Fruit fly (Drosophila melanogaster) whole organism, adult: ENCODE results near the gene CG12479.

Experiments used
- CG11617 ChIP-seq: fragments of 200-800 bp; sonication (Bioruptor generic); optimal IDR thresholded peaks from 2 replicates; lab custom pipeline; 2017; ENCODE audit warnings: mild to moderate bottlenecking, missing biosample characterization, missing genetic modification reagents, missing genetic modification characterization
- CG12768 ChIP-seq: fragments of 200-800 bp; sonication (Bioruptor generic); optimal IDR thresholded peaks from 2 replicates; lab custom pipeline; 2017; ENCODE audit warnings: missing biosample characterization, missing genetic modification characterization, mild to moderate bottlenecking, moderate library complexity, missing genetic modification reagents
- CG14711 ChIP-seq: fragments of 200-800 bp; sonication (Bioruptor generic); optimal IDR thresholded peaks from 2 replicates; lab custom pipeline; 2018; ENCODE audit warnings: missing biosample characterization, mild to moderate bottlenecking, missing genetic modification characterization, moderate library complexity
- CG1620 ChIP-seq: fragments of 200-800 bp; sonication (Bioruptor generic); optimal IDR thresholded peaks from 2 replicates; lab custom pipeline; 2016; ENCODE audit warnings: missing biosample characterization, missing genetic modification characterization
- CG33017 ChIP-seq: fragments of 200-800 bp; sonication (Bioruptor generic); optimal IDR thresholded peaks from 2 replicates; lab custom pipeline; 2018; ENCODE audit warnings: missing biosample characterization, mild to moderate bottlenecking, missing genetic modification characterization, moderate library complexity
- CG5204 ChIP-seq: fragments of 200-800 bp; sonication (Bioruptor generic); optimal IDR thresholded peaks from 2 replicates; lab custom pipeline; 2016; ENCODE audit warnings: missing biosample characterization, missing genetic modification characterization
- CG7045 ChIP-seq: fragments of 200-800 bp; sonication (Bioruptor generic); optimal IDR thresholded peaks from 2 replicates; lab custom pipeline; 2017; ENCODE audit warnings: missing biosample characterization, mild to moderate bottlenecking, missing genetic modification characterization
- CG7101 ChIP-seq: fragments of 200-800 bp; sonication (Bioruptor generic); optimal IDR thresholded peaks from 2 replicates; lab custom pipeline; 2018; ENCODE audit warnings: missing biosample characterization, mild to moderate bottlenecking, missing genetic modification characterization, moderate library complexity
- Clk ChIP-seq: fragments of 200-800 bp; sonication (Bioruptor generic); optimal IDR thresholded peaks from 2 replicates; lab custom pipeline; 2017; ENCODE audit warnings: missing biosample characterization, missing genetic modification characterization
- Crg-1 ChIP-seq: fragments of 200-800 bp; sonication (Bioruptor generic); optimal IDR thresholded peaks from 2 replicates; lab custom pipeline; 2016; ENCODE audit warnings: missing biosample characterization, missing genetic modification characterization
- Hr96 ChIP-seq: fragments of 200-800 bp; sonication (Bioruptor generic); optimal IDR thresholded peaks from 2 replicates; lab custom pipeline; 2016; ENCODE audit warnings: missing biosample characterization, missing genetic modification characterization
- Mnt ChIP-seq: fragments of 200-800 bp; sonication (Bioruptor generic); optimal IDR thresholded peaks from 2 replicates; lab custom pipeline; 2016; ENCODE audit warnings: missing biosample characterization, mild to moderate bottlenecking, missing genetic modification characterization
- bab1 ChIP-seq: fragments of 200-800 bp; sonication (Bioruptor generic); optimal IDR thresholded peaks from 3 replicates; lab custom pipeline; 2019; ENCODE audit warnings: missing biosample characterization, mild to moderate bottlenecking, missing genetic modification characterization, moderate library complexity
- cic ChIP-seq: fragments of 200-800 bp; sonication (Bioruptor generic); optimal IDR thresholded peaks from 2 replicates; lab custom pipeline; 2017; ENCODE audit warnings: missing biosample characterization, mild to moderate bottlenecking, missing genetic modification characterization, moderate library complexity
- cnc ChIP-seq, 2 experiments: fragments of >200 bp; optimal IDR thresholded peaks; 2 replicates each; lab custom pipeline; 2017
- kay ChIP-seq: fragments of 200-800 bp; sonication (Bioruptor generic); peaks from one replicate; lab custom pipeline; 2016; ENCODE audit warnings: missing biosample characterization, missing genetic modification characterization, borderline replicate concordance
- ovo ChIP-seq: fragments of 200-800 bp; sonication (Bioruptor generic); optimal IDR thresholded peaks from 2 replicates; lab custom pipeline; 2016; ENCODE audit warnings: missing biosample characterization, missing genetic modification characterization
- pad ChIP-seq: fragments of 200-800 bp; sonication (Bioruptor generic); optimal IDR thresholded peaks from 3 replicates; lab custom pipeline; 2017; ENCODE audit warnings: missing biosample characterization, missing genetic modification characterization, mild to moderate bottlenecking, moderate library complexity, missing genetic modification reagents
- tj ChIP-seq: fragments of 200-800 bp; sonication (Bioruptor generic); optimal IDR thresholded peaks from 3 replicates; lab custom pipeline; 2017; ENCODE audit warnings: missing biosample characterization, mild to moderate bottlenecking, missing genetic modification characterization, moderate library complexity
- toe ChIP-seq: fragments of 200-800 bp; sonication (Bioruptor generic); optimal IDR thresholded peaks from 2 replicates; lab custom pipeline; 2016; ENCODE audit warnings: missing biosample characterization, missing genetic modification characterization

CG12479 gene

dm6 chrX:14172524-14172923 is 20.7 kb upstream of the CG12479 start, which contains the start of gene betaNACtes1:
Gene betaNACtes1, minus strand, starts transcription at chrX:14172624.
- TF ChIP-seq pad, result no peak
- no peak for TF ChIP-seq CG5204
- no peak for TF ChIP-seq CG11617 (GFP tag; lab: Kevin White, UChicago)
- TF ChIP-seq toe (GFP tag; lab: Kevin White, UChicago), result no peak
- no peak for TF ChIP-seq CG7101 (tag; lab: Kevin White, UChicago)
- TF ChIP-seq CG1620 (GFP tag; lab: Kevin White, UChicago), result no peak
- no peak for TF ChIP-seq Clk
- no peak for TF ChIP-seq CG12768
- no peak for TF ChIP-seq ovo (GFP tag; lab: Kevin White, UChicago)
- no peak for TF ChIP-seq CG7045 (GFP tag; lab: Kevin White, UChicago)
- TF ChIP-seq Hr96, result no peak
- TF ChIP-seq kay (GFP tag; lab: Kevin White, UChicago), result no peak
- no peak for TF ChIP-seq Mnt (GFP tag; lab: Kevin White, UChicago)
- no peak for TF ChIP-seq CG33017
- TF ChIP-seq CG14711, result no peak
- no peak for TF ChIP-seq bab1
- TF ChIP-seq tj (GFP tag; lab: Kevin White, UChicago), result no peak

DNA sequence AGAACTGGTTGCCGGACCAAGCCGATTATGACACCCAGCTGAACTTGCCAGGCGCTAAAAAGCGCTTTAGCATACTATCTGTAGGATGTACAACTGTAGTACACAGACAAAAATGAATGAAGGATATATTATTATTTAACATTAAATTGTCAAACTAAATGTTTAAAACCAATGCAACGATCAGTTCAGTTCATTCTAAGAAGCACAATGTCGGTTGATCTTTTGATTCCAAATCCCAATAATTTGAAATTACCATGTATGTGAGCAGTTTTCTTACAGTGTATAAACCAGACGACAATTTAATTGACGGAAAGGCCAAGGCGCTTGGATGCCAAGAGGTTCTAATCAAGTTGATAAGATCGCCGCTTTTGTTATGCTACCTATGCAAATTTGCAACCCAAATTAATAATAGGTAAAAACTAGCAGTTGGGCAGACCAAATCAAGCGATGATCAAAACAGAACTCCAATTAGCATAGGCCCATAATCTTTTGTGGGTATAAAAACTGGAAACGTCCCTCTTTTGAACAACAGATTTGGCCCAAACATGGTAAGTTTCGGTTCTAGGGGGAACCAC is 17.3 kb upstream of the CG12479 start, which contains the start of gene CG12480:
CG12480 (plus strand) TSS at position 525 of the 575 bp plus-strand sequence.
- TF ChIP-seq bab1, result no peak
- no peak for TF ChIP-seq CG33017
- TF ChIP-seq CG1620 (GFP tag; lab: Kevin White, UChicago), result no peak
- no peak for TF ChIP-seq cnc (optimal IDR thresholded peaks at IDR 0.05; lab: Kevin White, UChicago)
- TF ChIP-seq kay (GFP tag; lab: Kevin White, UChicago), result no peak
- TF ChIP-seq CG7101 (tag; lab: Kevin White, UChicago), result no peak
- no peak for TF ChIP-seq ovo (GFP tag; lab: Kevin White, UChicago)
- TF ChIP-seq Mnt (GFP tag; lab: Kevin White, UChicago), result no peak

DNA sequence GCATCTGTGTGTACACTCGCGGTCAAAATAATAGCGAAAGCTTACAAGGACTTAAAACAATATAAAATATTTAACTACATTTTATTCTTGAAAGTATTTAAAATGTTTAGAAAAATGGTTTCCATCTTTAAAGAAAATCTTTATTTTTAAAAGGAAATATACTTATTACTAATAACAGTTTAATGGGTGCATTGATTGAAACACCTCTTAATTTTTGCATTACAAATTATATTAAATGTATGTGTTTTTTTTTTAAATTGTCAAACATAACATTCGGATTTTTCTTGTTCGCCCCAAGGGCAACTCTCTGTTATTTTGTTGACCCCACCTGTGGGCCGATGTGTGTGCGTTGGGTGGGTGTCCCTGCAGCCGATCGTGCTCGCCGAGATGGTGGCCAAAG is 1.9 kb upstream of the CG12479 start:
- TF ChIP-seq CG1620 (GFP tag; lab: Kevin White, UChicago) (no peak), cic (GFP tag; lab: Kevin White, UChicago) (no peak), CG14711 (no peak), CG5204 (no peak), CG7101 (tag; lab: Kevin White, UChicago) (no peak), pad (no peak), Crg-1 (GFP tag; lab: Kevin White, UChicago) (no peak), Hr96 (no peak), CG7045 (GFP tag; lab: Kevin White, UChicago) (no peak), CG12768 (no peak), cnc (optimal IDR thresholded peaks at IDR 0.05; lab: Kevin White, UChicago) (no peak)

dm6 chrX:14149312-14149711 is 2.5 kb downstream of the CG12479 start:
- no peak for TF ChIP-seq pad

dm6 chrX:14148171-14148570 is 3.6 kb downstream of the CG12479 start:
- TF ChIP-seq CG12768 (no peak), CG7101 (tag; lab: Kevin White, UChicago) (no peak), CG33017 (no peak), CG1620 (GFP tag; lab: Kevin White, UChicago) (no peak), cnc (optimal IDR thresholded peaks at IDR 0.05; lab: Kevin White, UChicago) (no peak), Hr96 (no peak), bab1 (no peak), CG11617 (GFP tag; lab: Kevin White, UChicago) (no peak), toe (GFP tag; lab: Kevin White, UChicago) (no peak), Crg-1 (GFP tag; lab: Kevin White, UChicago) (no peak)

DNA sequence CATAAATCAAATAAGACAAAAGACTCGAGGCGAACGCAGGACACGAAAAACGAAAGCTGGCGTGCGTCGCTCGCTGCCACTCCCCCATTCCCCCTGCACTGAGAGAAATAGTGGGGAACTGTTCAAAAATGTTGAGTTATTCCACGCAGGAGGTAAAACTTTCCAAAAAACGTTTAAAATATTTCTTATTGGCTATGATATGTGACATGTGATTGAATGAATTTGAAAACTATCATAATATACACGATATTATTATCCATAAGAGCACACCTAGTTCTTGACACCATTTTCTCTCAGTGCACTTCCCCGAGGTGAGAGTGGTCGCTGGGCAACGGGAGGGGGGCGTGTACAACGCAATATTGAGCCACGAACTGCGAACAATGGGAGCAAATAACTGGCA is 17.9 kb downstream of the CG12479 start:
- TF ChIP-seq CG7045 (GFP tag; lab: Kevin White, UChicago), result no peak
- no peak for TF ChIP-seq pad
- TF ChIP-seq CG5204, result no peak
- TF ChIP-seq CG33017, result no peak
- TF ChIP-seq bab1, result no peak
- no peak for TF ChIP-seq tj (GFP tag; lab: Kevin White, UChicago)
- no peak for TF ChIP-seq cnc (optimal IDR thresholded peaks at IDR 0.05; lab: Kevin White, UChicago)
- no peak for TF ChIP-seq Mnt (GFP tag; lab: Kevin White, UChicago)
- TF ChIP-seq Crg-1 (GFP tag; lab: Kevin White, UChicago), result no peak
- TF ChIP-seq toe (GFP tag; lab: Kevin White, UChicago), result no peak
- TF ChIP-seq CG12768, result no peak
- no peak for TF ChIP-seq CG14711
- TF ChIP-seq kay (GFP tag; lab: Kevin White, UChicago), result no peak
- TF ChIP-seq Hr96, result no peak
- TF ChIP-seq ovo (GFP tag; lab: Kevin White, UChicago), result no peak
- no peak for TF ChIP-seq CG7101 (tag; lab: Kevin White, UChicago)
- TF ChIP-seq Clk, result no peak
- no peak for TF ChIP-seq CG11617 (GFP tag; lab: Kevin White, UChicago)
- no peak for TF ChIP-seq CG1620 (GFP tag; lab: Kevin White, UChicago)

DNA sequence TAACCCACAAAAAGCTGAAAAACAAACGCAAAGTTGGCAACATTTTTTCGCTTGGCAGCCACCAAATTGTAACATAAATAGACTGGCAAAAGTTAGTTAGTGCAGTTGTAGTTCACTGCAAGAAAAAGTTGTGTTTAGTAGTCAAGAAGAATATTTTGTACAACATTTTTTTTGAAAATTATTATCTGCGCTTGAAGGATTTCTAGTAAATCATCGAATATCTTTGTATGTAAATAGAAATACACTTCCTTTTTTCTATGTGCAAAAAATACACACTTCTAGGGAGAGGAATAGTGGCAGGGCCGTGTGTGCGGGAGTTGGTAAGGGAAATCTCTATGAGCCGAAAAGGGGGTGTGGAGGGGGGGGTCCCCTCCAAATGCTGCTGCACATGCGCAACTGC is 28.1 kb downstream of the CG12479 start:
- TF ChIP-seq kay (GFP tag; lab: Kevin White, UChicago), result no peak
- no peak for TF ChIP-seq cnc (optimal IDR thresholded peaks at IDR 0.05; lab: Kevin White, UChicago)
- no peak for TF ChIP-seq CG33017
- TF ChIP-seq Hr96, result no peak
- no peak for TF ChIP-seq CG5204
- TF ChIP-seq pad, result no peak
- no peak for TF ChIP-seq tj (GFP tag; lab: Kevin White, UChicago)
- no peak for TF ChIP-seq CG11617 (GFP tag; lab: Kevin White, UChicago)
- no peak for TF ChIP-seq CG14711
- TF ChIP-seq CG7101 (tag; lab: Kevin White, UChicago), result no peak
- TF ChIP-seq CG7045 (GFP tag; lab: Kevin White, UChicago), result no peak
- no peak for TF ChIP-seq Mnt (GFP tag; lab: Kevin White, UChicago)
- TF ChIP-seq bab1, result no peak
- no peak for TF ChIP-seq toe (GFP tag; lab: Kevin White, UChicago)
- no peak for TF ChIP-seq Crg-1 (GFP tag; lab: Kevin White, UChicago)
